ENCODE assay signal across 1 fruit fly cellular context in the genomic region with DNA sequence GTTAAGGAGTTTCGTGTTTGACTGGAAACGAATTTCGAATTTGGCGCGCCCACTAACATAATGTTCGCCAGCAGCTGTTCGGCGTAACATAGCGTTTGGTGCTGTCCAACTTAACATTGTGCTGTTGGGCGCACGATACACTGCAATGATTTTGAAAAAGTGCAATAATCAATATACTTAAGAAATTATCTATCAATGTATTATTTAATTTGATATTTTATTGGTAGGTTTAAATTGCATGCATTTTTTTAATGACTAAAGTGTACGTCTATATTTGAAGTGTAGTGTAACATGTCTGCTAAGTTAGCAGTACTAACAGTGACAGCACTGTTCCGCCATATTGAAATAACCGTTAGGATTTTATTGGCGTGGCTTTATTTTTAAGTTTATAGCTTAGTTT.
A peak's percentile ranks its signal among the peaks of the same experiment; 100 is the strongest.
TF ChIP-seq lines count a peak whose summit lies in the region.

A gene (plus strand): TSS at position 328 of the 400 bp plus-strand sequence.

TF ChIP-seq in whole organism, embryonic, 481 proteins besides CTCF, POLR2A, EP300 and RAD21 (continued from another document):
- TF ChIP-seq CG3838 (GFP tag; optimal IDR thresholded peaks at IDR 0.05; lab: Kevin White, UChicago), result no peak
- peak; percentile 47 for TF ChIP-seq CG17385 (GFP tag; optimal IDR thresholded peaks at IDR 0.05; lab: Kevin White, UChicago)
- TF ChIP-seq vnd (GFP tag; IDR thresholded peaks at IDR 0.05; lab: Robert Waterston, UW; ENCODE audit: partially characterized antibody), result no peak
- no peak for TF ChIP-seq Mad (GFP tag; optimal IDR thresholded peaks at IDR 0.05; lab: Kevin White, UChicago)
- TF ChIP-seq CG34422 (GFP tag; IDR thresholded peaks at IDR 0.05; lab: Robert Waterston, UW), result peak; percentile 92
- TF ChIP-seq Xbp1 (GFP tag; optimal IDR thresholded peaks at IDR 0.05; lab: Kevin White, UChicago), result peak; percentile 49
- peak; percentile 82 for TF ChIP-seq CG32767 (GFP tag; IDR thresholded peaks at IDR 0.05; lab: Robert Waterston, UW)
- no peak for TF ChIP-seq pita (GFP tag; optimal IDR thresholded peaks at IDR 0.05; lab: Kevin White, UChicago)
- TF ChIP-seq CG6654 (GFP tag; optimal IDR thresholded peaks at IDR 0.05; lab: Kevin White, UChicago), result no peak
- peak; percentile 92 for TF ChIP-seq gce (GFP tag; IDR thresholded peaks at IDR 0.05; lab: Robert Waterston, UW)
- TF ChIP-seq al (GFP tag; IDR thresholded peaks at IDR 0.05; lab: Robert Waterston, UW), result peak; percentile 81
- TF ChIP-seq CG9932 (GFP tag; IDR thresholded peaks at IDR 0.05; lab: Robert Waterston, UW), result peak; percentile 95
- no peak for TF ChIP-seq slou (GFP tag; optimal IDR thresholded peaks at IDR 0.05; lab: Kevin White, UChicago)
- TF ChIP-seq Nf-YB (GFP tag; optimal IDR thresholded peaks at IDR 0.05; lab: Kevin White, UChicago), result peak; percentile 3
- TF ChIP-seq trh (GFP tag; optimal IDR thresholded peaks at IDR 0.05; lab: Kevin White, UChicago), result peak; percentile 70
- no peak for TF ChIP-seq Hey (tag; optimal IDR thresholded peaks at IDR 0.05; lab: Kevin White, UChicago)
- TF ChIP-seq CG7928 (GFP tag; optimal IDR thresholded peaks at IDR 0.05; lab: Kevin White, UChicago), result no peak
- TF ChIP-seq Max (GFP tag; optimal IDR thresholded peaks at IDR 0.05; lab: Kevin White, UChicago), result no peak
- no peak for TF ChIP-seq CG7786 (GFP tag; optimal IDR thresholded peaks at IDR 0.05; lab: Kevin White, UChicago)
- no peak for TF ChIP-seq Dip2 (GFP tag; IDR thresholded peaks at IDR 0.05; lab: Robert Waterston, UW)
- TF ChIP-seq Nf-YA (GFP tag; IDR thresholded peaks at IDR 0.05; lab: Robert Waterston, UW), result peak; percentile 82
- TF ChIP-seq fd102C (GFP tag; optimal IDR thresholded peaks at IDR 0.05; lab: Kevin White, UChicago), result no peak
- peak; percentile 50 for TF ChIP-seq Oli (tag; optimal IDR thresholded peaks at IDR 0.05; lab: Kevin White, UChicago)
- peak; percentile 66 for TF ChIP-seq lab (GFP tag; optimal IDR thresholded peaks at IDR 0.05; lab: Kevin White, UChicago)
- TF ChIP-seq dati (GFP tag; IDR thresholded peaks at IDR 0.05; lab: Robert Waterston, UW), result peak; percentile 71; the same call in 1 of the 2 replicates
- peak; percentile 28 for TF ChIP-seq CG12104 (GFP tag; optimal IDR thresholded peaks at IDR 0.05; lab: Kevin White, UChicago)
- no peak for TF ChIP-seq Stat92E (GFP tag; optimal IDR thresholded peaks at IDR 0.05; lab: Kevin White, UChicago)
- peak; percentile 51 for TF ChIP-seq CG1233 (GFP tag; optimal IDR thresholded peaks at IDR 0.05; lab: Kevin White, UChicago)
- TF ChIP-seq CG8944 (GFP tag; optimal IDR thresholded peaks at IDR 0.05; lab: Kevin White, UChicago), result no peak
- TF ChIP-seq Myb (GFP tag; optimal IDR thresholded peaks at IDR 0.05; lab: Kevin White, UChicago), result peak; percentile 20
- no peak for TF ChIP-seq maf-S (GFP tag; optimal IDR thresholded peaks at IDR 0.05; lab: Kevin White, UChicago)
- TF ChIP-seq Ada2b (GFP tag; IDR thresholded peaks at IDR 0.05; lab: Robert Waterston, UW), result peak; percentile 89
- peak; percentile 39 for TF ChIP-seq jumu (GFP tag; optimal IDR thresholded peaks at IDR 0.05; lab: Kevin White, UChicago)
- TF ChIP-seq Sry-δ (GFP tag; optimal IDR thresholded peaks at IDR 0.05; lab: Kevin White, UChicago), result no peak
- no peak for TF ChIP-seq CG12744 (GFP tag; optimal IDR thresholded peaks at IDR 0.05; lab: Kevin White, UChicago)
- peak; percentile 91 for TF ChIP-seq lilli (GFP tag; optimal IDR thresholded peaks at IDR 0.05; lab: Kevin White, UChicago)
- TF ChIP-seq disco-r (GFP tag; optimal IDR thresholded peaks at IDR 0.05; lab: Kevin White, UChicago), result no peak
- TF ChIP-seq chm (GFP tag; IDR thresholded peaks at IDR 0.05; lab: Robert Waterston, UW), result peak; percentile 83
- no peak for TF ChIP-seq sr (GFP tag; IDR thresholded peaks at IDR 0.05; lab: Robert Waterston, UW)
- TF ChIP-seq NfI (GFP tag; optimal IDR thresholded peaks at IDR 0.05; lab: Kevin White, UChicago), result peak; percentile 60
- TF ChIP-seq Opbp (GFP tag; IDR thresholded peaks at IDR 0.05; lab: Robert Waterston, UW; ENCODE audit: partially characterized antibody), result no peak
- peak; percentile 73 for TF ChIP-seq CG17361 (GFP tag; IDR thresholded peaks at IDR 0.05; lab: Robert Waterston, UW)
- TF ChIP-seq Doc2 (GFP tag; IDR thresholded peaks at IDR 0.05; lab: Robert Waterston, UW), result no peak
- peak; percentile 65 for TF ChIP-seq CG1602 (GFP tag; optimal IDR thresholded peaks at IDR 0.05; lab: Kevin White, UChicago)
- no peak for TF ChIP-seq Bdp1 (GFP tag; optimal IDR thresholded peaks at IDR 0.05; lab: Kevin White, UChicago)
- TF ChIP-seq Dll (GFP tag; IDR thresholded peaks at IDR 0.05; lab: Robert Waterston, UW; ENCODE audit: partially characterized antibody), result no peak
- TF ChIP-seq hbn (GFP tag; IDR thresholded peaks at IDR 0.05; lab: Robert Waterston, UW; ENCODE audit: partially characterized antibody), result no peak
- TF ChIP-seq hth (optimal IDR thresholded peaks at IDR 0.05; lab: Kevin White, UChicago), result no peak
- peak; percentile 97 for TF ChIP-seq sob (GFP tag; IDR thresholded peaks at IDR 0.05; lab: Robert Waterston, UW)
- TF ChIP-seq CG12942 (GFP tag; optimal IDR thresholded peaks at IDR 0.05; lab: Kevin White, UChicago), result peak; percentile 44
- TF ChIP-seq CG10431 (GFP tag; optimal IDR thresholded peaks at IDR 0.05; lab: Kevin White, UChicago), result no peak
- TF ChIP-seq btn (GFP tag; optimal IDR thresholded peaks at IDR 0.05; lab: Kevin White, UChicago), result no peak
- peak; percentile 88 for TF ChIP-seq CG14050 (GFP tag; IDR thresholded peaks at IDR 0.05; lab: Robert Waterston, UW)
- peak; percentile 87 for TF ChIP-seq ase (GFP tag; IDR thresholded peaks at IDR 0.05; lab: Robert Waterston, UW)
- peak; percentile 20 for TF ChIP-seq Asciz (GFP tag; optimal IDR thresholded peaks at IDR 0.05; lab: Kevin White, UChicago)
- TF ChIP-seq kah (GFP tag; optimal IDR thresholded peaks at IDR 0.05; lab: Kevin White, UChicago), result no peak
- no peak for TF ChIP-seq Ets97D (GFP tag; optimal IDR thresholded peaks at IDR 0.05; lab: Kevin White, UChicago)
- TF ChIP-seq CG3065 (GFP tag; optimal IDR thresholded peaks at IDR 0.05; lab: Kevin White, UChicago), result no peak
- TF ChIP-seq Six4 (GFP tag; optimal IDR thresholded peaks at IDR 0.05; lab: Kevin White, UChicago), result no peak
- TF ChIP-seq Kr (GFP tag; optimal IDR thresholded peaks at IDR 0.05; lab: Kevin White, UChicago), result no peak
- TF ChIP-seq CG12659 (GFP tag; optimal IDR thresholded peaks at IDR 0.05; lab: Kevin White, UChicago), result peak; percentile 61
- TF ChIP-seq ftz-f1 (GFP tag; optimal IDR thresholded peaks at IDR 0.05; lab: Kevin White, UChicago), result no peak
- TF ChIP-seq CG15269 (tag; optimal IDR thresholded peaks at IDR 0.05; lab: Kevin White, UChicago), result peak; percentile 72
- no peak for TF ChIP-seq CG14965 (GFP tag; optimal IDR thresholded peaks at IDR 0.05; lab: Kevin White, UChicago; ENCODE audit: borderline replicate concordance)
- peak; percentile 89 for TF ChIP-seq phol (tag; optimal IDR thresholded peaks at IDR 0.05; lab: Kevin White, UChicago)
- no peak for TF ChIP-seq CG11723 (GFP tag; optimal IDR thresholded peaks at IDR 0.05; lab: Kevin White, UChicago)
- TF ChIP-seq CG32772 (GFP tag; IDR thresholded peaks at IDR 0.05; lab: Robert Waterston, UW), result peak; percentile 100
- TF ChIP-seq CG10462 (GFP tag; optimal IDR thresholded peaks at IDR 0.05; lab: Kevin White, UChicago), result peak; percentile 13
- no peak for TF ChIP-seq CG17912 (GFP tag; optimal IDR thresholded peaks at IDR 0.05; lab: Kevin White, UChicago)
- peak; percentile 69 for TF ChIP-seq CG10209 (GFP tag; optimal IDR thresholded peaks at IDR 0.05; lab: Kevin White, UChicago)
- no peak for TF ChIP-seq CG8478 (optimal IDR thresholded peaks at IDR 0.05; lab: Kevin White, UChicago)
- peak; percentile 96 for TF ChIP-seq vvl (GFP tag; IDR thresholded peaks at IDR 0.05; lab: Robert Waterston, UW)
- no peak for TF ChIP-seq CG16813 (GFP tag; IDR thresholded peaks at IDR 0.05; lab: Robert Waterston, UW; ENCODE audit: partially characterized antibody)
- TF ChIP-seq Scr (GFP tag; IDR thresholded peaks at IDR 0.05; lab: Robert Waterston, UW; ENCODE audit: partially characterized antibody), result no peak
- TF ChIP-seq cas (GFP tag; IDR thresholded peaks at IDR 0.05; lab: Robert Waterston, UW), result peak; percentile 89
- TF ChIP-seq insv (GFP tag; optimal IDR thresholded peaks at IDR 0.05; lab: Kevin White, UChicago), result no peak
- TF ChIP-seq CG18619 (GFP tag; optimal IDR thresholded peaks at IDR 0.05; lab: Kevin White, UChicago), result peak; percentile 33
- TF ChIP-seq fd96Cb (tag; optimal IDR thresholded peaks at IDR 0.05; lab: Kevin White, UChicago), result peak; percentile 67
- peak; percentile 84 for TF ChIP-seq so (GFP tag; IDR thresholded peaks at IDR 0.05; lab: Robert Waterston, UW)
- peak; percentile 77 for TF ChIP-seq danr (GFP tag; IDR thresholded peaks at IDR 0.05; lab: Robert Waterston, UW)
- no peak for TF ChIP-seq BtbVII (GFP tag; optimal IDR thresholded peaks at IDR 0.05; lab: Kevin White, UChicago)
- TF ChIP-seq CG2116 (GFP tag; optimal IDR thresholded peaks at IDR 0.05; lab: Kevin White, UChicago), result peak; percentile 22
- no peak for TF ChIP-seq odd (GFP tag; optimal IDR thresholded peaks at IDR 0.05; lab: Kevin White, UChicago)
- peak; percentile 58; the same call in 1 of the 2 replicates for TF ChIP-seq ham (GFP tag; IDR thresholded peaks at IDR 0.05; lab: Robert Waterston, UW)
- TF ChIP-seq HHEX (GFP tag; optimal IDR thresholded peaks at IDR 0.05; lab: Kevin White, UChicago), result peak; percentile 43
- peak; percentile 95 for TF ChIP-seq Oaz (GFP tag; IDR thresholded peaks at IDR 0.05; lab: Robert Waterston, UW)
- TF ChIP-seq Dfd (GFP tag; optimal IDR thresholded peaks at IDR 0.05; lab: Kevin White, UChicago), result no peak
- TF ChIP-seq br (optimal IDR thresholded peaks at IDR 0.05; lab: Kevin White, UChicago), result no peak
- TF ChIP-seq repo (GFP tag; optimal IDR thresholded peaks at IDR 0.05; lab: Kevin White, UChicago), result no peak
- TF ChIP-seq CG9437 (GFP tag; optimal IDR thresholded peaks at IDR 0.05; lab: Kevin White, UChicago), result peak; percentile 39
- no peak for TF ChIP-seq bigmax (GFP tag; optimal IDR thresholded peaks at IDR 0.05; lab: Kevin White, UChicago)
- TF ChIP-seq CG18764 (GFP tag; optimal IDR thresholded peaks at IDR 0.05; lab: Kevin White, UChicago), result no peak
- TF ChIP-seq Lhr (GFP tag; optimal IDR thresholded peaks at IDR 0.05; lab: Kevin White, UChicago), result peak; percentile 18
- no peak for TF ChIP-seq CG3163 (GFP tag; optimal IDR thresholded peaks at IDR 0.05; lab: Kevin White, UChicago)
- peak; percentile 35 for TF ChIP-seq CG3281 (GFP tag; optimal IDR thresholded peaks at IDR 0.05; lab: Kevin White, UChicago)
- TF ChIP-seq her (GFP tag; optimal IDR thresholded peaks at IDR 0.05; lab: Kevin White, UChicago), result no peak
- TF ChIP-seq Tbp (GFP tag; optimal IDR thresholded peaks at IDR 0.05; lab: Kevin White, UChicago), result no peak
- TF ChIP-seq Antp (GFP tag; optimal IDR thresholded peaks at IDR 0.05; lab: Kevin White, UChicago), result peak; percentile 47
- peak; percentile 29 for TF ChIP-seq ewg (GFP tag; optimal IDR thresholded peaks at IDR 0.05; lab: Kevin White, UChicago)
- TF ChIP-seq toy (GFP tag; IDR thresholded peaks at IDR 0.05; lab: Robert Waterston, UW), result peak; percentile 63
- TF ChIP-seq Adf1 (GFP tag; IDR thresholded peaks at IDR 0.05; lab: Robert Waterston, UW), result peak; percentile 57
- peak; percentile 65 for TF ChIP-seq CG8290 (GFP tag; optimal IDR thresholded peaks at IDR 0.05; lab: Kevin White, UChicago)
- TF ChIP-seq CG8290 (tag; optimal IDR thresholded peaks at IDR 0.05; lab: Kevin White, UChicago), result peak in 1 of 2 experiments; percentile 33
- peak; percentile 66 for TF ChIP-seq Fer3 (tag; optimal IDR thresholded peaks at IDR 0.05; lab: Kevin White, UChicago)
- peak; percentile 19 for TF ChIP-seq CG16815 (GFP tag; optimal IDR thresholded peaks at IDR 0.05; lab: Kevin White, UChicago)
- TF ChIP-seq GATAe (GFP tag; conservative IDR thresholded peaks at IDR 0.05; lab: Robert Waterston, UW), result peak; percentile 64
- peak; percentile 72 for TF ChIP-seq kay (GFP tag; optimal IDR thresholded peaks at IDR 0.05; lab: Kevin White, UChicago)
- no peak for TF ChIP-seq NK7.1 (GFP tag; optimal IDR thresholded peaks at IDR 0.05; lab: Kevin White, UChicago)
- no peak for TF ChIP-seq CG2875 (GFP tag; optimal IDR thresholded peaks at IDR 0.05; lab: Kevin White, UChicago)
- TF ChIP-seq CG4730 (GFP tag; IDR thresholded peaks at IDR 0.05; lab: Robert Waterston, UW), result peak; percentile 90
- TF ChIP-seq pum (GFP tag; optimal IDR thresholded peaks at IDR 0.05; lab: Kevin White, UChicago), result peak; percentile 69
- TF ChIP-seq CG31224 (GFP tag; IDR thresholded peaks at IDR 0.05; lab: Robert Waterston, UW), result peak; percentile 88
- TF ChIP-seq sisA (GFP tag; IDR thresholded peaks at IDR 0.05; lab: Robert Waterston, UW), result peak; percentile 83
- TF ChIP-seq CG4404 (GFP tag; IDR thresholded peaks at IDR 0.05; lab: Robert Waterston, UW), result peak; percentile 66
- peak; percentile 64 for TF ChIP-seq pnt (GFP tag; optimal IDR thresholded peaks at IDR 0.05; lab: Kevin White, UChicago)
- peak; percentile 66 for TF ChIP-seq PHDP (tag; optimal IDR thresholded peaks at IDR 0.05; lab: Kevin White, UChicago)
- TF ChIP-seq CG9797 (GFP tag; optimal IDR thresholded peaks at IDR 0.05; lab: Kevin White, UChicago), result no peak
- TF ChIP-seq CG6254 (GFP tag; optimal IDR thresholded peaks at IDR 0.05; lab: Kevin White, UChicago), result no peak
- peak; percentile 92 for TF ChIP-seq stc (GFP tag; IDR thresholded peaks at IDR 0.05; lab: Robert Waterston, UW)
- TF ChIP-seq CG15696 (tag; optimal IDR thresholded peaks at IDR 0.05; lab: Kevin White, UChicago), result peak; percentile 28
- peak; percentile 41 for TF ChIP-seq Fer1 (GFP tag; optimal IDR thresholded peaks at IDR 0.05; lab: Kevin White, UChicago)
